Fruit fly (Drosophila melanogaster): Measurements from ENCODE around the gene CG12091.

Gene CG12091

DNA sequence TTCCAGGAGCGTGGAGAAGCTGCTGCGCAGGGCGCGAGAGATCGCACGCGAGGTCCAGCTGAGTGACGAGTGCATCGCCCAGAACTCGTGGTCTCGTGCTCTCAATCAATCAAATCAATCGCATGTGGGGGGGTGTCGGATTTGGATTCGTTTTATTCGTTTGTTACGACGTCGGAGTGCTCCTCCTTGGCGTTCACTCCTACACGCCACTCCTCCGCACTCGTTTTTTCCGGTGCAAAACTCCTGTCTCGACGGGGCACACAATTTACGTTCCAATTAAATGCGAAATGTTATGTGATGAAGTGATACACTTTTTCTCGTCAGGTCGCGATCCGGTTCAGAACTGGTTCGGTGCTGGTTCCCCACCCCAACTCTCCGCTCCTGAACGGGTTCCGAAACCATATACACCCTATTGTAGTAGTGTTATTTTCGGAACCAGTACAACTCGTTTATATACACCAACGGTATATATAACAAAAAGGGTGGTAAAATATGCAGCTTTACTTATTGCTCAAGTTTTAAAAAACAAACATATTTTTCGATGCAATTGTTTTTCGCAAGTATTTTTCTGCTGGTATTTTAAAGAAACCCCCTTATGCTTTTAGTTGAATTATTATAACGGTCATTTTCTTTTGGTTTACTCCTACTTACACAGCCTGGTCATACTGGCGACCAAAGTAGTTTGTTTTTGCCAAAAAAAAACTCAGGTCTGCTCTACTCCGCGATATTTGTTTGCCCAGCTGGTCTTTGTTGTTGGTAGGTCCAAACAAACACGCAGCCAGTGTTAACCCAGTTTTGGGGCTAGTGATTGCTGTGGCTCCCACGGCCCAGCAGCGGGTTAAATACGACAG is at the start of gene CG12091, which contains the start of gene pns (continued):
- peak; percentile 68 for TF ChIP-seq Sox102F (GFP tag; optimal IDR thresholded peaks at IDR 0.05)
- peak; percentile 69 for TF ChIP-seq cwo (GFP tag; optimal IDR thresholded peaks at IDR 0.05)
- no peak for TF ChIP-seq CkIIα-i1 (GFP tag; IDR thresholded peaks at IDR 0.05)
- no peak for TF ChIP-seq danr (GFP tag; IDR thresholded peaks at IDR 0.05)
- TF ChIP-seq CG3065 (GFP tag; optimal IDR thresholded peaks at IDR 0.05), result peak; percentile 35
- TF ChIP-seq Optix (GFP tag; IDR thresholded peaks at IDR 0.05), result no peak
- peak; percentile 59; the same call in 1 of the 3 replicates for TF ChIP-seq CG34422 (GFP tag; IDR thresholded peaks at IDR 0.05)
- peak; percentile 81 for TF ChIP-seq knrl (GFP tag; IDR thresholded peaks at IDR 0.05; ENCODE audit: partially characterized antibody)
- peak; percentile 68 for TF ChIP-seq CG11398 (GFP tag; optimal IDR thresholded peaks at IDR 0.05)
- TF ChIP-seq D19B (GFP tag; optimal IDR thresholded peaks at IDR 0.05), result peak; percentile 23
- peak; percentile 33; the same call in 1 of the 2 replicates for TF ChIP-seq Adf1 (GFP tag; IDR thresholded peaks at IDR 0.05)
- TF ChIP-seq peb (GFP tag; IDR thresholded peaks at IDR 0.05), result peak; percentile 59
- TF ChIP-seq sim (GFP tag; IDR thresholded peaks at IDR 0.05), result no peak
- no peak for TF ChIP-seq br (optimal IDR thresholded peaks at IDR 0.05)
- peak; percentile 61 for TF ChIP-seq CG4282 (GFP tag; optimal IDR thresholded peaks at IDR 0.05)
- TF ChIP-seq Sox100B (GFP tag; optimal IDR thresholded peaks at IDR 0.05), result no peak
- TF ChIP-seq CG9817 (tag; optimal IDR thresholded peaks at IDR 0.05), result peak; percentile 46
- TF ChIP-seq Vsx1 (GFP tag; optimal IDR thresholded peaks at IDR 0.05), result no peak
- TF ChIP-seq abd-A (tag; optimal IDR thresholded peaks at IDR 0.05), result peak; percentile 89
- TF ChIP-seq CG8290 (GFP tag; optimal IDR thresholded peaks at IDR 0.05), result peak; percentile 68
- TF ChIP-seq CG8290 (tag; optimal IDR thresholded peaks at IDR 0.05), result peak in 1 of 2 experiments; percentile 53
- no peak for TF ChIP-seq CG16779 (GFP tag; IDR thresholded peaks at IDR 0.05)
- TF ChIP-seq CG10543 (GFP tag; optimal IDR thresholded peaks at IDR 0.05), result peak; percentile 68
- peak; percentile 69 for TF ChIP-seq sug (tag; optimal IDR thresholded peaks at IDR 0.05)
- TF ChIP-seq cas (GFP tag; IDR thresholded peaks at IDR 0.05), result peak; percentile 27; the same call in 1 of the 2 replicates
- TF ChIP-seq oc (tag; optimal IDR thresholded peaks at IDR 0.05), result peak; percentile 21
- peak; percentile 70 to 74 for TF ChIP-seq dpn (GFP tag; optimal IDR thresholded peaks at IDR 0.05)
- no peak for TF ChIP-seq usp (GFP tag; optimal IDR thresholded peaks at IDR 0.05)
- peak; percentile 67 for TF ChIP-seq stwl (tag; optimal IDR thresholded peaks at IDR 0.05)
- TF ChIP-seq CG15696 (tag; optimal IDR thresholded peaks at IDR 0.05), result peak; percentile 73
- TF ChIP-seq Dbx (GFP tag; IDR thresholded peaks at IDR 0.05), result peak; percentile 43; the same call in 1 of the 3 replicates
- TF ChIP-seq Deaf1 (tag; optimal IDR thresholded peaks at IDR 0.05), result peak; percentile 51
- TF ChIP-seq Hey (tag; optimal IDR thresholded peaks at IDR 0.05), result no peak
- peak; percentile 17 for TF ChIP-seq CG6854 (GFP tag; optimal IDR thresholded peaks at IDR 0.05)
- peak; percentile 51 for TF ChIP-seq CG17385 (GFP tag; optimal IDR thresholded peaks at IDR 0.05)
- peak; percentile 7 for TF ChIP-seq bigmax (GFP tag; optimal IDR thresholded peaks at IDR 0.05)
- TF ChIP-seq CG3838 (GFP tag; optimal IDR thresholded peaks at IDR 0.05), result peak; percentile 48
- 0 out of 3 replicates have a peak, but pooled peaks have one; percentile 6 for TF ChIP-seq CG16813 (GFP tag; IDR thresholded peaks at IDR 0.05; ENCODE audit: partially characterized antibody)
- peak; percentile 73 for TF ChIP-seq CG13775 (GFP tag; optimal IDR thresholded peaks at IDR 0.05)
- TF ChIP-seq CG7271 (tag; optimal IDR thresholded peaks at IDR 0.05), result peak; percentile 52
- no peak for TF ChIP-seq fru (optimal IDR thresholded peaks at IDR 0.05)
- peak; percentile 44 for TF ChIP-seq BEAF-32 (GFP tag; optimal IDR thresholded peaks at IDR 0.05)
- TF ChIP-seq insv (GFP tag; optimal IDR thresholded peaks at IDR 0.05), result peak in 1 of 2 experiments; percentile 52
- TF ChIP-seq CG8765 (GFP tag; IDR thresholded peaks at IDR 0.05), result no peak; the same call in 1 of the 2 replicates
- TF ChIP-seq Mes4 (GFP tag; optimal IDR thresholded peaks at IDR 0.05), result peak; percentile 62
- peak; percentile 45 for TF ChIP-seq pb (GFP tag; optimal IDR thresholded peaks at IDR 0.05)
- TF ChIP-seq CG2202 (tag; optimal IDR thresholded peaks at IDR 0.05), result peak; percentile 52
- no peak for TF ChIP-seq CG10274 (GFP tag; optimal IDR thresholded peaks at IDR 0.05)
- no peak for TF ChIP-seq Drgx (GFP tag; IDR thresholded peaks at IDR 0.05)
